Fruit fly (Drosophila melanogaster) whole organism: ENCODE results near the gene CG6330.

Experiments
- Dll ChIP-seq: fragments of >200 bp; optimal IDR thresholded peaks from 2 replicates; lab custom pipeline; 2017
- EcR ChIP-seq, 2 experiments: fragments of >200 bp; optimal IDR thresholded peaks; 2 replicates each; lab custom pipeline; 2017; ENCODE audit warnings: missing biosample characterization in 2 of 2, missing genetic modification characterization in 2 of 2, missing genetic modification reagents in 2 of 2
- pan ChIP-seq: fragments of >200 bp; optimal IDR thresholded peaks from 2 replicates; lab custom pipeline; 2017
- psq ChIP-seq: fragments of >200 bp; optimal IDR thresholded peaks from 2 replicates; lab custom pipeline; 2017
- usp ChIP-seq: fragments of >200 bp; optimal IDR thresholded peaks from 2 replicates; lab custom pipeline; 2017; ENCODE audit warnings: missing biosample characterization, missing genetic modification characterization, mixed read lengths

dm6 chr3R:26937423-26937822, 20.9 kb downstream of the CG6330 start:
- TF ChIP-seq psq (lab: Kevin White, UChicago) (no peak), pan (lab: Kevin White, UChicago) (no peak), usp (GFP tag; lab: Kevin White, UChicago) (no peak), EcR (GFP tag; optimal IDR thresholded peaks at IDR 0.05; lab: Kevin White, UChicago) (no peak), Dll (lab: Kevin White, UChicago) (no peak)
